Worm (Caenorhabditis elegans): ENCODE data around the gene disl-2.

DNA sequence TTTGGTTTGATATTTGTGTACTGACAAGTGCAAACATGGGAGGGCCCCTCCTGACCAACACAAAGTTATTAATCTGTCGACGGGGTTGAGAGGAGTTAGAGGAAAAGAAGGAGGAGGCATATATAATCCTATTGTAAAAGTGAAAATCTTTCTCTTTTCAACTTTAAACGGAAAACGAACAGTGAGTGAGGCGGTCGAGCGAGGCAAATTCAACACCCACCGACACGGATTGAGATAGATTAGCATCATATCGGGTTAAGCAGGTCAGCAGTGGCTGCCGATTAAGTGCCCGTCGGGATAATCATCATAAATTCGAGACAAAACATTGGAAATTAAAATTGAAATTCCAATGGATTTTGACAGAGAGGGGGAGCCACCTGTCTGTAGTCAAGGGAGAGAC is 6.7 kb upstream of the disl-2 start:
- TF ChIP-seq unc-62 (GFP tag; optimal IDR thresholded peaks at IDR 0.05) (no peak), tbp1 (GFP tag; optimal IDR thresholded peaks at IDR 0.05) (no peak), K11D2.4 (GFP tag; IDR thresholded peaks at IDR 0.05) (no peak), ama-1 (optimal IDR thresholded peaks at IDR 0.05) (no peak), ama-1 (GFP tag; optimal IDR thresholded peaks at IDR 0.05) (no peak), ceh-58 (GFP tag; IDR thresholded peaks at IDR 0.05) (no peak), rcor-1 (GFP tag; IDR thresholded peaks at IDR 0.05) (no peak), nfya-1 (tag; optimal IDR thresholded peaks at IDR 0.05; ENCODE audit: borderline replicate concordance, insufficient read depth) (no peak), egrh-3 (GFP tag; IDR thresholded peaks at IDR 0.05) (no peak)
